Worm (Caenorhabditis elegans) whole organism, late embryonic: ENCODE data around the gene wbp-2.

Experiments used
- ama-1 ChIP-seq: fragments of 150-350 bp; optimal IDR thresholded peaks from 2 replicates; lab custom pipeline; 2014
- fkh-10 ChIP-seq: fragments of 150-350 bp; optimal IDR thresholded peaks from 2 replicates; lab custom pipeline; 2014; ENCODE audit warnings: missing biosample characterization, missing genetic modification reagents, missing genetic modification characterization
- hlh-13 ChIP-seq: fragments of 200-800 bp; sonication (Bioruptor generic); optimal IDR thresholded peaks from 2 replicates; lab custom pipeline; 2018; ENCODE audit warnings: mild to moderate bottlenecking, missing genetic modification characterization, missing compliant biosample characterization
- nfya-1 ChIP-seq: sonication (generic microtip); optimal IDR thresholded peaks from 2 replicates; lab custom pipeline; 2017; ENCODE audit warnings: missing genetic modification characterization, mild to moderate bottlenecking, missing compliant biosample characterization, antibody characterized with exemption, moderate library complexity
- pax-1 ChIP-seq: fragments of 150-350 bp; optimal IDR thresholded peaks from 2 replicates; lab custom pipeline; 2014; ENCODE audit warnings: missing biosample characterization, missing genetic modification characterization
- ref-2 ChIP-seq: sonication (generic microtip); optimal IDR thresholded peaks from 2 replicates; lab custom pipeline; 2016; ENCODE audit warnings: missing genetic modification characterization, missing compliant biosample characterization
- unc-42 ChIP-seq: sonication (generic microtip); optimal IDR thresholded peaks from 2 replicates; lab custom pipeline; 2016; ENCODE audit warnings: missing genotype, missing genetic modification characterization, missing compliant biosample characterization

ce11 chrII:9280846-9281245 is 48.7 kb upstream of the wbp-2 start:
- TF ChIP-seq unc-42 (tag; lab: Kevin White, UChicago), result no peak
- no peak for TF ChIP-seq fkh-10 (GFP tag; lab: Kevin White, UChicago)
- TF ChIP-seq ama-1 (lab: Kevin White, UChicago), result no peak
- no peak for TF ChIP-seq hlh-13
- no peak for TF ChIP-seq nfya-1 (tag; lab: Kevin White, UChicago)
- no peak for TF ChIP-seq pax-1
- TF ChIP-seq ref-2, result no peak
